Worm (Caenorhabditis elegans) whole organism, late embryonic: ENCODE data around the gene F25E2.2.

Experiments
- che-1 ChIP-seq: sonication (generic microtip); optimal IDR thresholded peaks from 2 replicates; lab custom pipeline; 2016; ENCODE audit warnings: mild to moderate bottlenecking, missing genetic modification characterization, missing compliant biosample characterization
- ets-4 ChIP-seq: sonication (generic microtip); optimal IDR thresholded peaks from 2 replicates; lab custom pipeline; 2016; ENCODE audit warnings: missing genetic modification characterization, missing compliant biosample characterization
- lim-6 ChIP-seq: sonication (generic microtip); optimal IDR thresholded peaks from 2 replicates; lab custom pipeline; 2016; ENCODE audit warnings: missing genetic modification characterization, missing compliant biosample characterization
- sox-4 ChIP-seq: sonication (generic microtip); optimal IDR thresholded peaks from 2 replicates; lab custom pipeline; 2017; ENCODE audit warnings: mild to moderate bottlenecking, missing genetic modification characterization, inconsistent platforms, missing compliant biosample characterization

ce11 chrX:777421-777820, 33.2 kb downstream of the F25E2.2 start, which contains the start of gene nas-15:
- TF ChIP-seq sox-4 (tag; lab: Kevin White, UChicago) (no peak), che-1 (tag; lab: Kevin White, UChicago) (no peak), lim-6 (no peak), ets-4 (tag; lab: Kevin White, UChicago) (no peak)
